Worm (Caenorhabditis elegans) whole organism, late embryonic: ENCODE data around the gene nasp-2.

Experiments used
- ets-4 ChIP-seq: sonication (generic microtip); optimal IDR thresholded peaks from 2 replicates; lab custom pipeline; 2016; ENCODE audit warnings: missing genetic modification characterization, missing compliant biosample characterization
- fax-1 ChIP-seq: sonication (generic microtip); optimal IDR thresholded peaks from 2 replicates; lab custom pipeline; 2016; ENCODE audit warnings: missing genotype, missing genetic modification characterization, missing compliant biosample characterization
- pha-4 ChIP-seq: fragments of 150-350 bp; optimal IDR thresholded peaks from 2 replicates; lab custom pipeline; 2018; ENCODE audit warnings: missing biosample characterization, missing genetic modification reagents, missing genetic modification characterization
- pqm-1 ChIP-seq: sonication (generic microtip); optimal IDR thresholded peaks from 2 replicates; lab custom pipeline; 2016; ENCODE audit warnings: missing genetic modification characterization, missing compliant biosample characterization

DNA sequence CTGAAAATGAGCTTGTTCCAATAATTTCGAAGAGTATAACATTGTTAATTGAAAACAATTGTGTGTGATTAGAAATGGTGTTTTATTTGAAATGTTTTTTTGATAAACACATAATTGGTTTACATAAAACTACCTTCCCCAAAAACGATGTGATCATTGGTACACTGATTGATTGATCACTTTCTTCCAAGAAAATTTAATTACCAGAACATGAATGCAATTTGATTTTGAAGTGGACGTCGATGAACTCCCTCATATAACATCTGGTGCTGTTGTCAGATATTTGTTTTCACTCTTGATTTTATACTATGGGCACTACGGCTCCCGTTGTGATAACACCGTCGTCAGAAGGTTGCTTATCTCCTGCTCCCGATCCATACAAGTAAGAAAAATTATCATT, 8.6 kb upstream of the nasp-2 start, which contains the start of gene srh-15:
- TF ChIP-seq ets-4 (no peak), fax-1 (tag; lab: Kevin White, UChicago) (no peak), pqm-1 (tag; lab: Kevin White, UChicago) (no peak), pha-4 (tag; lab: Kevin White, UChicago) (no peak)
